Worm (Caenorhabditis elegans) whole organism, mixed stage, embryonic: ENCODE measurements around the gene stdh-1.

Source experiments
- M03D4.4 ChIP-seq: sonication (generic microtip); optimal IDR thresholded peaks from 2 replicates; lab custom pipeline; 2017; ENCODE audit warnings: mild to moderate bottlenecking, missing genetic modification characterization, missing compliant biosample characterization
- blmp-1 ChIP-seq: fragments of 150-350 bp; optimal IDR thresholded peaks from 2 replicates; lab custom pipeline; 2014; ENCODE audit warnings: missing biosample characterization, missing genetic modification characterization
- ceh-39 ChIP-seq: fragments of 150-350 bp; optimal IDR thresholded peaks from 2 replicates; lab custom pipeline; 2014; ENCODE audit warnings: missing biosample characterization, missing genetic modification characterization
- ceh-43 ChIP-seq: fragments of 200-800 bp; sonication (Bioruptor generic); optimal IDR thresholded peaks from 2 replicates; lab custom pipeline; 2018; ENCODE audit warnings: mild to moderate bottlenecking, missing genetic modification characterization, moderate library complexity, missing compliant biosample characterization
- ceh-83 ChIP-seq: fragments of 200-800 bp; sonication (Bioruptor generic); optimal IDR thresholded peaks from 2 replicates; lab custom pipeline; 2018; ENCODE audit warnings: mild to moderate bottlenecking, missing genetic modification characterization, missing compliant biosample characterization
- ces-1 ChIP-seq: fragments of 150-350 bp; optimal IDR thresholded peaks from 2 replicates; lab custom pipeline; 2014; ENCODE audit warnings: missing biosample characterization, missing genetic modification reagents, missing genetic modification characterization
- cnd-1 ChIP-seq: fragments of 200-800 bp; sonication (Bioruptor generic); optimal IDR thresholded peaks from 2 replicates; lab custom pipeline; 2018; ENCODE audit warnings: mild to moderate bottlenecking, missing genetic modification characterization, missing compliant biosample characterization
- drap-1 ChIP-seq: fragments of 200-800 bp; sonication (Bioruptor generic); optimal IDR thresholded peaks from 3 replicates; lab custom pipeline; 2018; ENCODE audit warnings: mild to moderate bottlenecking, missing genetic modification characterization, missing compliant biosample characterization
- elt-1 ChIP-seq: sonication (generic microtip); optimal IDR thresholded peaks from 2 replicates; lab custom pipeline; 2017; ENCODE audit warnings: missing genetic modification characterization, mild to moderate bottlenecking, missing compliant biosample characterization, antibody characterized with exemption, moderate library complexity, borderline replicate concordance; ENCODE audit not compliant: insufficient read depth
- elt-3 ChIP-seq: fragments of 150-350 bp; optimal IDR thresholded peaks from 2 replicates; lab custom pipeline; 2014; ENCODE audit warnings: missing biosample characterization, missing genetic modification characterization
- flh-1 ChIP-seq: fragments of 200-800 bp; sonication (Bioruptor generic); optimal IDR thresholded peaks from 2 replicates; lab custom pipeline; 2018; ENCODE audit warnings: mild to moderate bottlenecking, missing genetic modification characterization, moderate library complexity, missing compliant biosample characterization
- ham-2 ChIP-seq: fragments of 200-800 bp; sonication (Bioruptor generic); optimal IDR thresholded peaks from 2 replicates; lab custom pipeline; 2018; ENCODE audit warnings: mild to moderate bottlenecking, missing genetic modification characterization, missing compliant biosample characterization
- lin-13 ChIP-seq: fragments of 150-350 bp; optimal IDR thresholded peaks from 2 replicates; lab custom pipeline; 2014; ENCODE audit warnings: missing biosample characterization, missing genetic modification characterization
- lin-32 ChIP-seq: fragments of 200-800 bp; sonication (Bioruptor generic); optimal IDR thresholded peaks from 2 replicates; lab custom pipeline; 2018; ENCODE audit warnings: mild to moderate bottlenecking, missing genetic modification characterization, missing compliant biosample characterization
- lsy-2 ChIP-seq: fragments of 150-350 bp; optimal IDR thresholded peaks from 2 replicates; lab custom pipeline; 2014; ENCODE audit warnings: missing biosample characterization, missing genetic modification characterization
- mab-5 ChIP-seq: fragments of 150-350 bp; optimal IDR thresholded peaks from 2 replicates; lab custom pipeline; 2014; ENCODE audit warnings: missing biosample characterization, missing genetic modification characterization
- mep-1 ChIP-seq: fragments of 150-350 bp; optimal IDR thresholded peaks from 2 replicates; lab custom pipeline; 2017; ENCODE audit warnings: missing biosample characterization, missing genetic modification reagents, missing genetic modification characterization, inconsistent platforms
- mls-2 ChIP-seq: sonication (generic microtip); optimal IDR thresholded peaks from 2 replicates; lab custom pipeline; 2016; ENCODE audit warnings: mild to moderate bottlenecking, missing genetic modification characterization, moderate library complexity, missing compliant biosample characterization
- nhr-12 ChIP-seq: fragments of 150-350 bp; optimal IDR thresholded peaks from 2 replicates; lab custom pipeline; 2014; ENCODE audit warnings: missing biosample characterization, missing genetic modification characterization
- nhr-237 ChIP-seq: fragments of 150-350 bp; optimal IDR thresholded peaks from 2 replicates; lab custom pipeline; 2014; ENCODE audit warnings: missing biosample characterization, missing genetic modification characterization
- nhr-28 ChIP-seq: fragments of 150-350 bp; optimal IDR thresholded peaks from 2 replicates; lab custom pipeline; 2014; ENCODE audit warnings: missing biosample characterization, missing genetic modification characterization
- nhr-76 ChIP-seq: sonication (generic microtip); optimal IDR thresholded peaks from 2 replicates; lab custom pipeline; 2017; ENCODE audit warnings: missing biosample characterization, missing genetic modification characterization
- pha-4 ChIP-seq: fragments of 150-350 bp; optimal IDR thresholded peaks from 2 replicates; lab custom pipeline; 2018; ENCODE audit warnings: missing biosample characterization, missing genetic modification reagents, missing genetic modification characterization
- sem-2 ChIP-seq: fragments of 200-800 bp; sonication (Bioruptor generic); optimal IDR thresholded peaks from 2 replicates; lab custom pipeline; 2018; ENCODE audit warnings: mild to moderate bottlenecking, missing genetic modification characterization, missing compliant biosample characterization
- snpc-4 ChIP-seq: fragments of 150-350 bp; optimal IDR thresholded peaks from 2 replicates; lab custom pipeline; 2014; ENCODE audit warnings: missing biosample characterization, missing genetic modification characterization
- sptf-1 ChIP-seq: sonication (generic microtip); optimal IDR thresholded peaks from 2 replicates; lab custom pipeline; 2017; ENCODE audit warnings: mild to moderate bottlenecking, missing genetic modification characterization, moderate library complexity, missing compliant biosample characterization
- tbx-8 ChIP-seq: fragments of 200-800 bp; sonication (Bioruptor generic); optimal IDR thresholded peaks from 2 replicates; lab custom pipeline; 2018; ENCODE audit warnings: mild to moderate bottlenecking, missing genetic modification characterization, moderate library complexity, missing compliant biosample characterization
- unc-120 ChIP-seq: sonication (generic microtip); optimal IDR thresholded peaks from 2 replicates; lab custom pipeline; 2017; ENCODE audit warnings: missing genetic modification characterization, missing compliant biosample characterization; ENCODE audit not compliant: poor library complexity, severe bottlenecking
- unc-39 ChIP-seq: fragments of 150-350 bp; optimal IDR thresholded peaks from 2 replicates; lab custom pipeline; 2014; ENCODE audit warnings: missing biosample characterization, missing genetic modification characterization
- unc-62 ChIP-seq: fragments of 150-350 bp; optimal IDR thresholded peaks from 2 replicates; lab custom pipeline; 2014; ENCODE audit warnings: missing biosample characterization, missing genetic modification reagents, missing genetic modification characterization
- ztf-11 ChIP-seq: fragments of 150-350 bp; optimal IDR thresholded peaks from 2 replicates; lab custom pipeline; 2014; ENCODE audit warnings: missing biosample characterization, missing genetic modification characterization

Gene stdh-1

ce11 chrV:13906166-13906565 is at the start of gene stdh-1:
Gene stdh-1 (plus strand): TSS chrV:13906492.
- TF ChIP-seq mep-1 (tag; lab: Kevin White, UChicago) (no peak), ces-1 (GFP tag; lab: Kevin White, UChicago) (peak; percentile 79)

ce11 chrV:13857132-13857531 is 49.2 kb upstream of the stdh-1 start, which contains the start of gene srx-136:
Gene srx-136 (plus strand): TSS chrV:13857432.
- no peak for TF ChIP-seq cnd-1
- TF ChIP-seq ceh-39 (tag; lab: Kevin White, UChicago), result no peak
- TF ChIP-seq ztf-11 (tag; lab: Kevin White, UChicago), result no peak
- TF ChIP-seq elt-1 (tag; lab: Kevin White, UChicago), result no peak

ce11 chrV:13858906-13859305 is 47.4 kb upstream of the stdh-1 start, which contains the start of gene srx-135:
Gene srx-135 (plus strand): TSS chrV:13859206.
- no peak for TF ChIP-seq unc-39 (tag; lab: Kevin White, UChicago)
- TF ChIP-seq sem-2, result no peak
- TF ChIP-seq tbx-8 (GFP tag; lab: Kevin White, UChicago), result no peak
- no peak for TF ChIP-seq lin-13 (tag; lab: Kevin White, UChicago)
- TF ChIP-seq blmp-1, result no peak
- TF ChIP-seq unc-120 (tag; lab: Kevin White, UChicago), result no peak
- no peak for TF ChIP-seq nhr-237 (tag; lab: Kevin White, UChicago)
- no peak for TF ChIP-seq unc-62 (GFP tag; lab: Kevin White, UChicago)
- TF ChIP-seq nhr-28 (tag; lab: Kevin White, UChicago), result no peak

ce11 chrV:13862505-13862904 is 43.8 kb upstream of the stdh-1 start, which contains the start of gene srx-137:
Gene srx-137 (plus strand): TSS chrV:13862805.
- TF ChIP-seq elt-3 (tag; lab: Kevin White, UChicago) (no peak), ceh-39 (tag; lab: Kevin White, UChicago) (no peak), lin-32 (no peak), drap-1 (GFP tag; lab: Kevin White, UChicago) (no peak), pha-4 (no peak), ztf-11 (tag; lab: Kevin White, UChicago) (no peak), flh-1 (GFP tag; lab: Kevin White, UChicago) (no peak), unc-39 (tag; lab: Kevin White, UChicago) (no peak), mab-5 (no peak), nhr-237 (tag; lab: Kevin White, UChicago) (no peak), sptf-1 (tag; lab: Kevin White, UChicago) (no peak), ceh-43 (no peak)

ce11 chrV:13863700-13864099 is 42.6 kb upstream of the stdh-1 start:
- no peak for TF ChIP-seq M03D4.4 (tag; lab: Kevin White, UChicago)
- no peak for TF ChIP-seq tbx-8 (GFP tag; lab: Kevin White, UChicago)
- TF ChIP-seq ztf-11 (tag; lab: Kevin White, UChicago), result no peak
- no peak for TF ChIP-seq blmp-1
- TF ChIP-seq ceh-83 (GFP tag; lab: Kevin White, UChicago), result no peak
- TF ChIP-seq ces-1 (GFP tag; lab: Kevin White, UChicago), result no peak
- TF ChIP-seq nhr-12 (tag; lab: Kevin White, UChicago), result no peak
- no peak for TF ChIP-seq mab-5
- no peak for TF ChIP-seq drap-1 (GFP tag; lab: Kevin White, UChicago)
- no peak for TF ChIP-seq unc-120 (tag; lab: Kevin White, UChicago)
- TF ChIP-seq snpc-4 (tag; lab: Kevin White, UChicago), result no peak
- TF ChIP-seq mep-1 (tag; lab: Kevin White, UChicago), result no peak
- TF ChIP-seq nhr-76 (tag; lab: Kevin White, UChicago), result no peak
- no peak for TF ChIP-seq mls-2 (tag; lab: Kevin White, UChicago)
- TF ChIP-seq ham-2 (GFP tag; lab: Kevin White, UChicago), result no peak
- no peak for TF ChIP-seq pha-4
- TF ChIP-seq lsy-2 (tag; lab: Kevin White, UChicago), result no peak
- no peak for TF ChIP-seq sptf-1 (tag; lab: Kevin White, UChicago)
- no peak for TF ChIP-seq nhr-28 (tag; lab: Kevin White, UChicago)
- no peak for TF ChIP-seq lin-13 (tag; lab: Kevin White, UChicago)
